Fruit fly (Drosophila melanogaster) whole organism, embryonic: Measurements from ENCODE around the gene nkt.
A peak's percentile ranks its signal among the peaks of the same experiment; 100 is the strongest.

Experiments
- Ada2b ChIP-seq: fragments of 200-800 bp; sonication (Bioruptor generic); IDR thresholded peaks from 2 replicates; pipeline ENCODE4 v1.3.6; 2022; ENCODE audit warnings: missing biosample characterization, missing genetic modification characterization
- Asciz ChIP-seq: fragments of 200-800 bp; sonication (Bioruptor generic); optimal IDR thresholded peaks from 2 replicates; lab custom pipeline; 2017; ENCODE audit warnings: missing biosample characterization, mild to moderate bottlenecking, missing genetic modification characterization, missing genetic modification reagents
- Atf3 ChIP-seq: fragments of 200-800 bp; sonication (Bioruptor generic); optimal IDR thresholded peaks from 3 replicates; lab custom pipeline; 2016; ENCODE audit warnings: missing biosample characterization, missing genetic modification characterization
- CG10979 ChIP-seq: fragments of 200-800 bp; sonication (Bioruptor generic); optimal IDR thresholded peaks from 2 replicates; lab custom pipeline; 2018; ENCODE audit warnings: missing biosample characterization, mild to moderate bottlenecking, missing genetic modification characterization, moderate library complexity
- CG11247 ChIP-seq: fragments of 200-800 bp; sonication (Bioruptor generic); IDR thresholded peaks from 2 replicates; pipeline ENCODE4 v1.3.6; 2022; ENCODE audit warnings: missing biosample characterization, missing genetic modification characterization
- CG12391 ChIP-seq: fragments of 200-800 bp; sonication (Bioruptor generic); optimal IDR thresholded peaks from 3 replicates; lab custom pipeline; 2018; ENCODE audit warnings: missing biosample characterization, mild to moderate bottlenecking, missing genetic modification characterization, moderate library complexity
- CG12769 ChIP-seq: fragments of 200-800 bp; sonication (Bioruptor generic); optimal IDR thresholded peaks from 2 replicates; lab custom pipeline; 2019; ENCODE audit warnings: missing biosample characterization, mild to moderate bottlenecking, missing genetic modification characterization, moderate library complexity
- CG14014 ChIP-seq: fragments of 200-800 bp; sonication (Bioruptor generic); IDR thresholded peaks from 2 replicates; pipeline ENCODE4 v1.3.6; 2022; ENCODE audit warnings: missing biosample characterization, missing genetic modification characterization
- CG14965 ChIP-seq: fragments of 200-800 bp; sonication (Bioruptor generic); optimal IDR thresholded peaks from 2 replicates; lab custom pipeline; 2016; ENCODE audit warnings: missing biosample characterization, missing genetic modification characterization, borderline replicate concordance
- CG15011 ChIP-seq: fragments of 200-800 bp; sonication (Bioruptor generic); optimal IDR thresholded peaks from 3 replicates; lab custom pipeline; 2018; ENCODE audit warnings: missing biosample characterization, mild to moderate bottlenecking, missing genetic modification characterization
- CG15601 ChIP-seq: fragments of 200-800 bp; sonication (Bioruptor generic); optimal IDR thresholded peaks from 3 replicates; lab custom pipeline; 2019; ENCODE audit warnings: missing biosample characterization, mild to moderate bottlenecking, missing genetic modification characterization, moderate library complexity
- CG18599 ChIP-seq: fragments of 200-800 bp; sonication (Bioruptor generic); optimal IDR thresholded peaks from 3 replicates; lab custom pipeline; 2017; ENCODE audit warnings: missing biosample characterization, missing genetic modification characterization, mild to moderate bottlenecking, moderate library complexity, missing genetic modification reagents
- CG30020 ChIP-seq: fragments of 200-800 bp; optimal IDR thresholded peaks from 2 replicates; lab custom pipeline; 2019; ENCODE audit warnings: missing biosample characterization, mild to moderate bottlenecking, missing genetic modification characterization, moderate library complexity
- CG30403 ChIP-seq: fragments of 200-800 bp; sonication (Bioruptor generic); optimal IDR thresholded peaks from 3 replicates; lab custom pipeline; 2016; ENCODE audit warnings: missing biosample characterization, missing genetic modification characterization
- CG33213 ChIP-seq: fragments of 200-800 bp; sonication (Bioruptor generic); optimal IDR thresholded peaks from 3 replicates; lab custom pipeline; 2016; ENCODE audit warnings: missing biosample characterization, missing genetic modification characterization
- CG6175 ChIP-seq: fragments of 200-800 bp; sonication (Bioruptor generic); IDR thresholded peaks from 3 replicates; pipeline ENCODE4 v1.3.6; 2022; ENCODE audit warnings: missing biosample characterization, missing genetic modification characterization
- CG6683 ChIP-seq: fragments of 200-800 bp; sonication (Bioruptor generic); optimal IDR thresholded peaks from 2 replicates; lab custom pipeline; 2017; ENCODE audit warnings: missing biosample characterization, mild to moderate bottlenecking, missing genetic modification characterization, missing genetic modification reagents
- CG6689 ChIP-seq: fragments of 200-800 bp; sonication (Bioruptor generic); IDR thresholded peaks from 2 replicates; pipeline ENCODE4 v1.3.6; 2022; ENCODE audit warnings: missing biosample characterization, missing genetic modification characterization
- CG6791 ChIP-seq: fragments of 200-800 bp; sonication (Bioruptor generic); IDR thresholded peaks from 3 replicates; pipeline ENCODE4 v1.3.6; 2022; ENCODE audit warnings: missing biosample characterization, missing genetic modification characterization; ENCODE audit not compliant: partially characterized antibody
- CG6813 ChIP-seq: fragments of 200-800 bp; sonication (Bioruptor generic); optimal IDR thresholded peaks from 2 replicates; lab custom pipeline; 2017; ENCODE audit warnings: missing biosample characterization, missing genetic modification characterization, mild to moderate bottlenecking, moderate library complexity, missing genetic modification reagents
- CG7357 ChIP-seq: fragments of 200-800 bp; sonication (Bioruptor generic); IDR thresholded peaks from 3 replicates; pipeline ENCODE4 v1.3.6; 2022; ENCODE audit warnings: missing biosample characterization, missing genetic modification characterization
- CG7556 ChIP-seq: fragments of 200-800 bp; sonication (Bioruptor generic); optimal IDR thresholded peaks from 2 replicates; lab custom pipeline; 2017; ENCODE audit warnings: missing biosample characterization, mild to moderate bottlenecking, missing genetic modification characterization
- CG8089 ChIP-seq: fragments of 200-800 bp; sonication (Bioruptor generic); optimal IDR thresholded peaks from 3 replicates; lab custom pipeline; 2016; ENCODE audit warnings: missing biosample characterization, missing genetic modification characterization
- Chrac-16 ChIP-seq: fragments of 200-800 bp; sonication (Bioruptor generic); optimal IDR thresholded peaks from 3 replicates; lab custom pipeline; 2016; ENCODE audit warnings: missing biosample characterization, missing genetic modification characterization
- Drgx ChIP-seq: fragments of 200-800 bp; sonication (Bioruptor generic); IDR thresholded peaks from 2 replicates; pipeline ENCODE4 v1.3.6; 2022; ENCODE audit warnings: missing biosample characterization, missing genetic modification characterization
- Fer2 ChIP-seq: fragments of 200-800 bp; sonication (Bioruptor generic); optimal IDR thresholded peaks from 2 replicates; lab custom pipeline; 2018; ENCODE audit warnings: missing biosample characterization, mild to moderate bottlenecking, missing genetic modification characterization, moderate library complexity
- HmgD ChIP-seq: fragments of 200-800 bp; sonication (Bioruptor generic); optimal IDR thresholded peaks from 3 replicates; lab custom pipeline; 2016; ENCODE audit warnings: missing biosample characterization, missing genetic modification characterization
- Jarid2 ChIP-seq: fragments of 200-800 bp; sonication (Bioruptor generic); optimal IDR thresholded peaks from 3 replicates; lab custom pipeline; 2017; ENCODE audit warnings: mild to moderate bottlenecking, missing biosample characterization, missing genetic modification reagents, missing genetic modification characterization
- MESR4 ChIP-seq: fragments of 200-800 bp; sonication (Bioruptor generic); optimal IDR thresholded peaks from 2 replicates; lab custom pipeline; 2018; ENCODE audit warnings: missing biosample characterization, mild to moderate bottlenecking, missing genetic modification characterization, moderate library complexity
- Max ChIP-seq: fragments of 200-800 bp; sonication (Bioruptor generic); optimal IDR thresholded peaks from 2 replicates; lab custom pipeline; 2016; ENCODE audit warnings: missing biosample characterization, mild to moderate bottlenecking, missing genetic modification characterization
- Med ChIP-seq: fragments of 200-800 bp; sonication (Bioruptor generic); peaks from one replicate; lab custom pipeline; 2016; ENCODE audit warnings: missing biosample characterization, missing genetic modification characterization, mild to moderate bottlenecking, inconsistent platforms, moderate library complexity
- Ptx1 ChIP-seq: fragments of 200-800 bp; sonication (Bioruptor generic); IDR thresholded peaks from 2 replicates; pipeline ENCODE4 v1.3.6; 2022; ENCODE audit warnings: missing biosample characterization, missing genetic modification characterization
- Side ChIP-seq: fragments of 200-800 bp; sonication (Bioruptor generic); optimal IDR thresholded peaks from 2 replicates; lab custom pipeline; 2016; ENCODE audit warnings: missing biosample characterization, missing genetic modification characterization
- Six4 ChIP-seq: fragments of 200-800 bp; sonication (Bioruptor generic); optimal IDR thresholded peaks from 2 replicates; lab custom pipeline; 2016; ENCODE audit warnings: missing biosample characterization, missing genetic modification characterization
- ac ChIP-seq: fragments of 200-800 bp; sonication (Bioruptor generic); optimal IDR thresholded peaks from 3 replicates; lab custom pipeline; 2017; ENCODE audit warnings: missing biosample characterization, mild to moderate bottlenecking, missing genetic modification characterization
- ato ChIP-seq: fragments of 200-800 bp; sonication (Bioruptor generic); IDR thresholded peaks from 2 replicates; pipeline ENCODE4 v1.3.6; 2022; ENCODE audit warnings: missing biosample characterization, missing genetic modification characterization; ENCODE audit not compliant: partially characterized antibody
- bsh ChIP-seq, 2 experiments: fragments of 200-800 bp; sonication (Bioruptor generic); optimal IDR thresholded peaks; 2 replicates each; lab custom pipeline; 2017 to 2018; ENCODE audit warnings: mild to moderate bottlenecking in 2 of 2, missing biosample characterization in 2 of 2, missing genetic modification characterization in 2 of 2, moderate library complexity in 1 of 2
- gsb-n ChIP-seq: fragments of 200-800 bp; sonication (Bioruptor generic); optimal IDR thresholded peaks from 3 replicates; lab custom pipeline; 2018; ENCODE audit warnings: missing biosample characterization, mild to moderate bottlenecking, missing genetic modification characterization
- jing ChIP-seq: fragments of 200-800 bp; sonication (Bioruptor generic); optimal IDR thresholded peaks from 2 replicates; lab custom pipeline; 2018; ENCODE audit warnings: missing biosample characterization, mild to moderate bottlenecking, missing genetic modification characterization
- lmd ChIP-seq: fragments of 200-800 bp; sonication (Bioruptor generic); IDR thresholded peaks from 2 replicates; pipeline ENCODE4 v1.3.6; 2022; ENCODE audit warnings: missing biosample characterization, missing genetic modification characterization
- luna ChIP-seq: fragments of 200-800 bp; sonication (Bioruptor generic); optimal IDR thresholded peaks from 2 replicates; lab custom pipeline; 2016; ENCODE audit warnings: missing biosample characterization, missing genetic modification characterization
- maf-S ChIP-seq: fragments of 200-800 bp; sonication (Bioruptor generic); optimal IDR thresholded peaks from 2 replicates; lab custom pipeline; 2016; ENCODE audit warnings: missing biosample characterization, missing genetic modification characterization
- ranshi ChIP-seq: fragments of 200-800 bp; sonication (Bioruptor generic); IDR thresholded peaks from 2 replicates; pipeline ENCODE4 v1.3.6; 2022; ENCODE audit warnings: missing biosample characterization, missing genetic modification characterization
- row ChIP-seq: fragments of 200-800 bp; sonication (Bioruptor generic); IDR thresholded peaks from 3 replicates; pipeline ENCODE4 v1.3.6; 2022; ENCODE audit warnings: missing biosample characterization, missing genetic modification characterization
- seq ChIP-seq: fragments of 200-800 bp; sonication (Bioruptor generic); IDR thresholded peaks from 2 replicates; pipeline ENCODE4 v1.3.6; 2022; ENCODE audit warnings: missing biosample characterization, missing genetic modification characterization
- sim ChIP-seq: fragments of 200-800 bp; sonication (Bioruptor generic); IDR thresholded peaks from 2 replicates; pipeline ENCODE4 v1.3.6; 2022; ENCODE audit warnings: missing biosample characterization, missing genetic modification characterization
- sima ChIP-seq: fragments of 200-800 bp; sonication (Bioruptor generic); optimal IDR thresholded peaks from 2 replicates; lab custom pipeline; 2016; ENCODE audit warnings: missing biosample characterization, missing genetic modification characterization
- so ChIP-seq: fragments of 200-800 bp; sonication (Bioruptor generic); IDR thresholded peaks from 3 replicates; pipeline ENCODE4 v1.3.6; 2022; ENCODE audit warnings: missing biosample characterization, missing genetic modification characterization
- trem ChIP-seq: fragments of 200-800 bp; optimal IDR thresholded peaks from 3 replicates; lab custom pipeline; 2019; ENCODE audit warnings: missing biosample characterization, mild to moderate bottlenecking, missing genetic modification characterization, moderate library complexity

The nkt gene

dm6 chr3L:11197291-11198021 is 3.7 kb upstream of the nkt start, which contains the start of gene GlcAT-P (continued):
- TF ChIP-seq CG12391 (tag; lab: Kevin White, UChicago) (peak; percentile 89), CG14965 (no peak), CG6175 (GFP tag; lab: Robert Waterston, UW) (no peak), HmgD (GFP tag; lab: Kevin White, UChicago) (no peak), CG30403 (GFP tag; lab: Kevin White, UChicago) (peak; percentile 73), MESR4 (no peak), Fer2 (tag; lab: Kevin White, UChicago) (no peak), seq (GFP tag; lab: Robert Waterston, UW) (peak; percentile 55; the same call in 1 of the 2 replicates), Ada2b (GFP tag; lab: Robert Waterston, UW) (peak; percentile 65), CG6791 (GFP tag; lab: Robert Waterston, UW) (no peak), luna (GFP tag; lab: Kevin White, UChicago) (no peak), CG18599 (GFP tag; lab: Kevin White, UChicago) (peak; percentile 89), row (GFP tag; lab: Robert Waterston, UW) (peak; percentile 90), ac (GFP tag; lab: Kevin White, UChicago) (no peak), CG12769 (no peak), CG10979 (tag; lab: Kevin White, UChicago) (peak; percentile 82), Max (GFP tag; lab: Kevin White, UChicago) (peak; percentile 41), CG8089 (GFP tag; lab: Kevin White, UChicago) (no peak), Atf3 (GFP tag; lab: Kevin White, UChicago) (no peak), CG6683 (GFP tag; lab: Kevin White, UChicago) (peak; percentile 75), CG15011 (GFP tag; lab: Kevin White, UChicago) (no peak), Ptx1 (GFP tag; lab: Robert Waterston, UW) (peak; percentile 75), sima (GFP tag; lab: Kevin White, UChicago) (no peak), bsh (GFP tag; optimal IDR thresholded peaks at IDR 0.05; lab: Kevin White, UChicago) (peak in 1 of 2 experiments; percentile 78), Jarid2 (GFP tag; lab: Kevin White, UChicago) (peak; percentile 74), CG30020 (peak; percentile 39), Chrac-16 (GFP tag; lab: Kevin White, UChicago) (peak; percentile 30), jing (GFP tag; lab: Kevin White, UChicago) (no peak), CG7357 (GFP tag; lab: Robert Waterston, UW) (no peak), CG6813 (GFP tag; lab: Kevin White, UChicago) (no peak), CG11247 (GFP tag; lab: Robert Waterston, UW) (no peak), Asciz (peak; percentile 40), CG14014 (GFP tag; lab: Robert Waterston, UW) (peak; percentile 76), Side (no peak), sim (peak; percentile 22; the same call in 1 of the 2 replicates), ato (GFP tag; lab: Robert Waterston, UW) (no peak), Drgx (GFP tag; lab: Robert Waterston, UW) (peak; percentile 80), CG6689 (GFP tag; lab: Robert Waterston, UW) (peak; percentile 88), CG7556 (GFP tag; lab: Kevin White, UChicago) (peak; percentile 91), lmd (GFP tag; lab: Robert Waterston, UW) (peak; percentile 53; the same call in 1 of the 2 replicates), trem (peak; percentile 38), CG33213 (GFP tag; lab: Kevin White, UChicago) (no peak), ranshi (GFP tag; lab: Robert Waterston, UW) (peak; percentile 53; the same call in 1 of the 2 replicates), gsb-n (tag; lab: Kevin White, UChicago) (peak; percentile 78), CG15601 (tag; lab: Kevin White, UChicago) (peak; percentile 63), maf-S (GFP tag; lab: Kevin White, UChicago) (no peak), so (GFP tag; lab: Robert Waterston, UW) (0 out of 3 replicates have a peak, but pooled peaks have one; percentile 41), Six4 (no peak), Med (peak; percentile 50)
